Worm (Caenorhabditis elegans): ENCODE results near the gene C13A2.10.

- TF ChIP-seq pqm-1 (tag; optimal IDR thresholded peaks at IDR 0.05): no peak
- peak; percentile 74 for TF ChIP-seq pax-1 (tag; optimal IDR thresholded peaks at IDR 0.05)
- TF ChIP-seq unc-86 (tag; optimal IDR thresholded peaks at IDR 0.05): no peak
- no peak for TF ChIP-seq fax-1 (tag; optimal IDR thresholded peaks at IDR 0.05)
- TF ChIP-seq ceh-18 (tag; optimal IDR thresholded peaks at IDR 0.05): peak; percentile 58
- TF ChIP-seq ama-1 (optimal IDR thresholded peaks at IDR 0.05): no peak
- TF ChIP-seq ets-4 (tag; optimal IDR thresholded peaks at IDR 0.05): no peak
- no peak for TF ChIP-seq lin-11 (tag; optimal IDR thresholded peaks at IDR 0.05)
- TF ChIP-seq ceh-30 (tag; optimal IDR thresholded peaks at IDR 0.05): no peak
- no peak for TF ChIP-seq hlh-30 (tag; optimal IDR thresholded peaks at IDR 0.05; ENCODE audit: insufficient read depth)
Observed at ce11 chrV:7237133-7237532, 37.8 kb downstream of the C13A2.10 start, which contains the start of gene hyls-1.
